Fruit fly (Drosophila melanogaster): Measurements from ENCODE around the gene Cyp9f3.

Cyp9f3 gene

dm6 chr3R:12350497-12350896, 48.2 kb downstream of the Cyp9f3 start, which contains the start of gene CG10038 (continued):
- peak; percentile 86 for TF ChIP-seq CG7963 (GFP tag; IDR thresholded peaks at IDR 0.05; ENCODE audit: partially characterized antibody)
- TF ChIP-seq CG31365 (tag; optimal IDR thresholded peaks at IDR 0.05): no peak
- TF ChIP-seq Antp (GFP tag; optimal IDR thresholded peaks at IDR 0.05): peak; percentile 29
- TF ChIP-seq Trl (optimal IDR thresholded peaks at IDR 0.05): no peak
- peak; percentile 0 for TF ChIP-seq Trl (GFP tag; optimal IDR thresholded peaks at IDR 0.05)
- peak; percentile 69 for TF ChIP-seq nmo (GFP tag; optimal IDR thresholded peaks at IDR 0.05)
- peak; percentile 60 for TF ChIP-seq CG17829 (tag; optimal IDR thresholded peaks at IDR 0.05)
- TF ChIP-seq CG34422 (GFP tag; IDR thresholded peaks at IDR 0.05): peak; percentile 60; the same call in 2 of the 3 replicates
- peak; percentile 27 for TF ChIP-seq CG18262 (tag; optimal IDR thresholded peaks at IDR 0.05)
- TF ChIP-seq Atf3 (GFP tag; optimal IDR thresholded peaks at IDR 0.05): no peak
- 0 out of 3 replicates have a peak, but pooled peaks have one; percentile 28 for TF ChIP-seq Mrtf (GFP tag; IDR thresholded peaks at IDR 0.05)
- TF ChIP-seq Hr3 (GFP tag; optimal IDR thresholded peaks at IDR 0.05): peak; percentile 36
- no peak for TF ChIP-seq tll (GFP tag; optimal IDR thresholded peaks at IDR 0.05)
- no peak for TF ChIP-seq tx (GFP tag; optimal IDR thresholded peaks at IDR 0.05)
- TF ChIP-seq CG8290 (GFP tag; optimal IDR thresholded peaks at IDR 0.05): peak; percentile 42
- no peak for TF ChIP-seq CG8290 (tag; optimal IDR thresholded peaks at IDR 0.05)
- peak; percentile 43; the same call in 1 of the 2 replicates for TF ChIP-seq CG31441 (GFP tag; IDR thresholded peaks at IDR 0.05)
- no peak for TF ChIP-seq CG2678 (tag; optimal IDR thresholded peaks at IDR 0.05)
- TF ChIP-seq bsh (GFP tag; optimal IDR thresholded peaks at IDR 0.05): peak in 1 of 2 experiments; percentile 31
- TF ChIP-seq CG16813 (GFP tag; IDR thresholded peaks at IDR 0.05; ENCODE audit: partially characterized antibody): peak; percentile 93
- peak; percentile 1 for TF ChIP-seq slp2 (GFP tag; optimal IDR thresholded peaks at IDR 0.05)
- peak; percentile 62 for TF ChIP-seq Xbp1 (GFP tag; optimal IDR thresholded peaks at IDR 0.05)
- TF ChIP-seq az2 (GFP tag; optimal IDR thresholded peaks at IDR 0.05): peak; percentile 41
- peak; percentile 68 for TF ChIP-seq CG6272 (GFP tag; IDR thresholded peaks at IDR 0.05)
- peak; percentile 83 for TF ChIP-seq Myb (GFP tag; optimal IDR thresholded peaks at IDR 0.05)
- peak; percentile 30 for TF ChIP-seq CG9817 (tag; optimal IDR thresholded peaks at IDR 0.05)
- TF ChIP-seq Ptx1 (GFP tag; IDR thresholded peaks at IDR 0.05): peak; percentile 46

DNA sequence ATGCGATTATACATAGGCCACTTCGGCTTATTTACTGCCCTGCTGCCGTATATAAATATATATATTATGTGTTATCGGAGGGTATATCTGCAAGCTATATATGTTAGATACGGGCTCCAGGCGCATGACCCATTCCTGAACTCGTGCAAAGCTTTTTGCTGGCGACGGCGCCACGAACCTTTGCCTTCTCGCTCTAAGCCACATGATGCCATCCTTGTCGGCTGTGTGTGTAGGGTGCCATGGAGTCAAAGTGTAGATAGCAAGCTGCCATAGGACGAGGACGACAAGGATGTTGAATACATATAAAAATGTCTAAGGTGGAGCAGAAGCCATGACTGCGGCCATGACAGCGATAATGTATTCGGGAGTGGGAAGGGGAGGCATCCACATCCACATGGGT, 51.1 kb downstream of the Cyp9f3 start:
- TF ChIP-seq Adf1 (GFP tag; IDR thresholded peaks at IDR 0.05): 0 out of 2 replicates have a peak, but pooled peaks have one; percentile 8
- TF ChIP-seq Deaf1 (tag; optimal IDR thresholded peaks at IDR 0.05): peak; percentile 84
- peak; percentile 27 for TF ChIP-seq sens (GFP tag)
- TF ChIP-seq crc (GFP tag; optimal IDR thresholded peaks at IDR 0.05): no peak
- TF ChIP-seq nau (GFP tag; optimal IDR thresholded peaks at IDR 0.05): no peak
- peak; percentile 73 for TF ChIP-seq CG10321 (GFP tag; IDR thresholded peaks at IDR 0.05)
- TF ChIP-seq Rx (GFP tag; IDR thresholded peaks at IDR 0.05): no peak
- 0 out of 2 replicates have a peak, but pooled peaks have one; percentile 9 for TF ChIP-seq CG32532 (GFP tag; IDR thresholded peaks at IDR 0.05)
- TF ChIP-seq Nf-YC (tag; optimal IDR thresholded peaks at IDR 0.05): peak; percentile 91
- peak; percentile 74 for TF ChIP-seq ewg (GFP tag; optimal IDR thresholded peaks at IDR 0.05)
- peak; percentile 29; the same call in 1 of the 2 replicates for TF ChIP-seq CG32767 (GFP tag; IDR thresholded peaks at IDR 0.05)
- TF ChIP-seq CG1832 (GFP tag; optimal IDR thresholded peaks at IDR 0.05): peak; percentile 37
- peak; percentile 78 for TF ChIP-seq Nf-YB (GFP tag; optimal IDR thresholded peaks at IDR 0.05)
- peak; percentile 20 for TF ChIP-seq CG12071 (GFP tag; optimal IDR thresholded peaks at IDR 0.05)

Measured in whole organism, embryonic.